Worm (Caenorhabditis elegans): ENCODE results near the gene C03B1.1.

- no peak for TF ChIP-seq flt-1 (GFP tag; IDR thresholded peaks at IDR 0.05)
- TF ChIP-seq ztf-23 (GFP tag; IDR thresholded peaks at IDR 0.05) = no peak
- no peak for TF ChIP-seq ztf-29 (GFP tag; IDR thresholded peaks at IDR 0.05)
- TF ChIP-seq T22C8.4 (GFP tag; IDR thresholded peaks at IDR 0.05) = no peak
- no peak for TF ChIP-seq tab-1 (GFP tag; IDR thresholded peaks at IDR 0.05)
Observed at ce11 chrX:6405905-6406304, 31.4 kb downstream of the C03B1.1 start.

Data from whole organism, midembryonic.